Fruit fly (Drosophila melanogaster) whole organism, prepupa: Measurements from ENCODE around the gene Duox.

Experiments
- CG11294 ChIP-seq: fragments of 200-800 bp; sonication (Bioruptor generic); IDR thresholded peaks from 2 replicates; pipeline ENCODE4 v1.3.6; 2022; ENCODE audit warnings: missing biosample characterization, missing genetic modification characterization
- CG3032 ChIP-seq: fragments of 200-800 bp; optimal IDR thresholded peaks from 2 replicates; lab custom pipeline; 2019; ENCODE audit warnings: missing biosample characterization, mild to moderate bottlenecking, missing genetic modification characterization, moderate library complexity
- Hr39 ChIP-seq: fragments of 200-800 bp; sonication (Bioruptor generic); optimal IDR thresholded peaks from 2 replicates; lab custom pipeline; 2016; ENCODE audit warnings: missing biosample characterization, missing genetic modification characterization
- dsx ChIP-seq: fragments of 200-800 bp; optimal IDR thresholded peaks from 3 replicates; lab custom pipeline; 2019; ENCODE audit warnings: missing biosample characterization, mild to moderate bottlenecking, missing genetic modification characterization, moderate library complexity; ENCODE audit not compliant: poor library complexity, severe bottlenecking
- topi ChIP-seq: fragments of 200-800 bp; sonication (Bioruptor generic); optimal IDR thresholded peaks from 3 replicates; lab custom pipeline; 2016; ENCODE audit warnings: missing biosample characterization, missing genetic modification characterization

dm6 chr2L:2862621-2862962 is 32.5 kb upstream of the Duox start:
- TF ChIP-seq CG11294 (GFP tag; lab: Robert Waterston, UW) (no peak), dsx (GFP tag; lab: Kevin White, UChicago) (no peak), CG3032 (no peak), topi (GFP tag; lab: Kevin White, UChicago) (no peak), Hr39 (no peak)
